Fruit fly (Drosophila melanogaster) whole organism, embryonic: ENCODE data around the gene CheA75a.
A peak's percentile ranks its signal among the peaks of the same experiment; 100 is the strongest.

ENCODE experiments used
- ATbp ChIP-seq: fragments of 200-800 bp; sonication (Bioruptor generic); optimal IDR thresholded peaks from 2 replicates; lab custom pipeline; 2017; ENCODE audit warnings: missing biosample characterization, mild to moderate bottlenecking, missing genetic modification characterization, missing genetic modification reagents
- Ada2b ChIP-seq: fragments of 200-800 bp; sonication (Bioruptor generic); IDR thresholded peaks from 2 replicates; pipeline ENCODE4 v1.3.6; 2022; ENCODE audit warnings: missing biosample characterization, missing genetic modification characterization
- Aef1 ChIP-seq: fragments of 200-800 bp; sonication (Bioruptor generic); IDR thresholded peaks from 3 replicates; pipeline ENCODE4 v1.3.6; 2022; ENCODE audit warnings: missing biosample characterization, missing genetic modification characterization
- Asciz ChIP-seq: fragments of 200-800 bp; sonication (Bioruptor generic); optimal IDR thresholded peaks from 2 replicates; lab custom pipeline; 2017; ENCODE audit warnings: missing biosample characterization, mild to moderate bottlenecking, missing genetic modification characterization, missing genetic modification reagents
- C15 ChIP-seq: fragments of 200-800 bp; sonication (Bioruptor generic); IDR thresholded peaks from 3 replicates; pipeline ENCODE4 v1.3.6; 2022; ENCODE audit warnings: missing biosample characterization, missing genetic modification characterization
- CG10565 ChIP-seq: fragments of 200-800 bp; sonication (Bioruptor generic); optimal IDR thresholded peaks from 3 replicates; lab custom pipeline; 2016; ENCODE audit warnings: missing biosample characterization, mild to moderate bottlenecking, missing genetic modification characterization
- CG10654 ChIP-seq: fragments of 200-800 bp; sonication (Bioruptor generic); optimal IDR thresholded peaks from 2 replicates; lab custom pipeline; 2016; ENCODE audit warnings: missing biosample characterization, missing genetic modification characterization
- CG11247 ChIP-seq: fragments of 200-800 bp; sonication (Bioruptor generic); IDR thresholded peaks from 2 replicates; pipeline ENCODE4 v1.3.6; 2022; ENCODE audit warnings: missing biosample characterization, missing genetic modification characterization
- CG12219 ChIP-seq: fragments of 200-800 bp; sonication (Bioruptor generic); optimal IDR thresholded peaks from 3 replicates; lab custom pipeline; 2018; ENCODE audit warnings: missing biosample characterization, mild to moderate bottlenecking, missing genetic modification characterization
- CG12769 ChIP-seq: fragments of 200-800 bp; sonication (Bioruptor generic); optimal IDR thresholded peaks from 2 replicates; lab custom pipeline; 2019; ENCODE audit warnings: missing biosample characterization, mild to moderate bottlenecking, missing genetic modification characterization, moderate library complexity
- CG15479 ChIP-seq: fragments of 200-800 bp; sonication (Bioruptor generic); optimal IDR thresholded peaks from 3 replicates; lab custom pipeline; 2019; ENCODE audit warnings: missing biosample characterization, mild to moderate bottlenecking, missing genetic modification characterization, moderate library complexity
- CG17361 ChIP-seq: fragments of 200-800 bp; sonication (Bioruptor generic); IDR thresholded peaks from 3 replicates; pipeline ENCODE4 v1.3.6; 2022; ENCODE audit warnings: missing biosample characterization, missing genetic modification characterization
- CG4730 ChIP-seq: fragments of 200-800 bp; sonication (Bioruptor generic); IDR thresholded peaks from 2 replicates; pipeline ENCODE4 v1.3.6; 2022; ENCODE audit warnings: missing biosample characterization, missing genetic modification characterization
- CG8089 ChIP-seq: fragments of 200-800 bp; sonication (Bioruptor generic); optimal IDR thresholded peaks from 3 replicates; lab custom pipeline; 2016; ENCODE audit warnings: missing biosample characterization, missing genetic modification characterization
- CG8359 ChIP-seq: fragments of 200-800 bp; sonication (Bioruptor generic); optimal IDR thresholded peaks from 2 replicates; lab custom pipeline; 2017; ENCODE audit warnings: missing biosample characterization, mild to moderate bottlenecking, missing genetic modification characterization, borderline replicate concordance
- CG8388 ChIP-seq: fragments of 200-800 bp; sonication (Bioruptor generic); optimal IDR thresholded peaks from 2 replicates; lab custom pipeline; 2019; ENCODE audit warnings: missing biosample characterization, mild to moderate bottlenecking, missing genetic modification characterization, moderate library complexity
- CrebB ChIP-seq: fragments of 200-800 bp; sonication (Bioruptor generic); optimal IDR thresholded peaks from 3 replicates; lab custom pipeline; 2018; ENCODE audit warnings: missing biosample characterization, mild to moderate bottlenecking, missing genetic modification characterization
- Deaf1 ChIP-seq: fragments of 200-800 bp; optimal IDR thresholded peaks from 3 replicates; lab custom pipeline; 2019; ENCODE audit warnings: missing biosample characterization, mild to moderate bottlenecking, missing genetic modification characterization, moderate library complexity
- Fer3 ChIP-seq: fragments of 200-800 bp; sonication (Bioruptor generic); optimal IDR thresholded peaks from 2 replicates; lab custom pipeline; 2018; ENCODE audit warnings: missing biosample characterization, mild to moderate bottlenecking, missing genetic modification characterization, moderate library complexity
- Hr78 ChIP-seq, 2 experiments: fragments of 200-800 bp in 1 of 2; fragments of >200 bp in 1 of 2; sonication (Bioruptor generic) in 1 of 2; optimal IDR thresholded peaks; 2 replicates each; lab custom pipeline; 2017 to 2019; ENCODE audit warnings: missing biosample characterization in 2 of 2, missing genetic modification characterization in 2 of 2, mild to moderate bottlenecking in 1 of 2, moderate library complexity in 1 of 2
- Kr ChIP-seq: fragments of 200-800 bp; sonication (Bioruptor generic); optimal IDR thresholded peaks from 2 replicates; lab custom pipeline; 2017; ENCODE audit warnings: missing biosample characterization, mild to moderate bottlenecking, missing genetic modification characterization
- Oli ChIP-seq: fragments of 200-800 bp; sonication (Bioruptor generic); optimal IDR thresholded peaks from 2 replicates; lab custom pipeline; 2018; ENCODE audit warnings: missing biosample characterization, mild to moderate bottlenecking, missing genetic modification characterization, moderate library complexity
- Optix ChIP-seq: fragments of 200-800 bp; sonication (Bioruptor generic); IDR thresholded peaks from 3 replicates; pipeline ENCODE4 v1.3.6; 2022; ENCODE audit warnings: missing biosample characterization, missing genetic modification characterization
- Xrp1 ChIP-seq: fragments of 200-800 bp; sonication (Bioruptor generic); IDR thresholded peaks from 2 replicates; pipeline ENCODE4 v1.3.6; 2022; ENCODE audit warnings: missing biosample characterization, missing genetic modification characterization
- amos ChIP-seq: fragments of 200-800 bp; sonication (Bioruptor generic); IDR thresholded peaks from 2 replicates; pipeline ENCODE4 v1.3.6; 2022; ENCODE audit warnings: missing biosample characterization, missing genetic modification characterization; ENCODE audit not compliant: partially characterized antibody
- ato ChIP-seq: fragments of 200-800 bp; sonication (Bioruptor generic); IDR thresholded peaks from 2 replicates; pipeline ENCODE4 v1.3.6; 2022; ENCODE audit warnings: missing biosample characterization, missing genetic modification characterization; ENCODE audit not compliant: partially characterized antibody
- bigmax ChIP-seq: fragments of 200-800 bp; sonication (Bioruptor generic); optimal IDR thresholded peaks from 2 replicates; lab custom pipeline; 2018; ENCODE audit warnings: missing biosample characterization, mild to moderate bottlenecking, missing genetic modification characterization
- br ChIP-seq: fragments of >200 bp; optimal IDR thresholded peaks from 2 replicates; lab custom pipeline; 2017
- cas ChIP-seq: fragments of 200-800 bp; sonication (Bioruptor generic); IDR thresholded peaks from 2 replicates; pipeline ENCODE4 v1.3.6; 2022; ENCODE audit warnings: missing biosample characterization, missing genetic modification characterization
- chn ChIP-seq: fragments of 200-800 bp; sonication (Bioruptor generic); optimal IDR thresholded peaks from 2 replicates; lab custom pipeline; 2016; ENCODE audit warnings: missing biosample characterization, missing genetic modification characterization
- en ChIP-seq: fragments of 200-800 bp; sonication (Bioruptor generic); optimal IDR thresholded peaks from 2 replicates; lab custom pipeline; 2016; ENCODE audit warnings: missing biosample characterization, missing genetic modification characterization
- fd96Cb ChIP-seq: fragments of 200-800 bp; sonication (Bioruptor generic); optimal IDR thresholded peaks from 2 replicates; lab custom pipeline; 2018; ENCODE audit warnings: missing biosample characterization, mild to moderate bottlenecking, missing genetic modification characterization, moderate library complexity
- hbn ChIP-seq: fragments of 200-800 bp; sonication (Bioruptor generic); IDR thresholded peaks from 2 replicates; pipeline ENCODE4 v1.3.6; 2022; ENCODE audit warnings: missing biosample characterization, missing genetic modification characterization; ENCODE audit not compliant: partially characterized antibody
- hth ChIP-seq: fragments of >200 bp; optimal IDR thresholded peaks from 2 replicates; lab custom pipeline; 2017; ENCODE audit warnings: inconsistent platforms
- lbe ChIP-seq: fragments of 200-800 bp; sonication (Bioruptor generic); optimal IDR thresholded peaks from 2 replicates; lab custom pipeline; 2016; ENCODE audit warnings: missing biosample characterization, mild to moderate bottlenecking, missing genetic modification characterization
- lmd ChIP-seq: fragments of 200-800 bp; sonication (Bioruptor generic); IDR thresholded peaks from 2 replicates; pipeline ENCODE4 v1.3.6; 2022; ENCODE audit warnings: missing biosample characterization, missing genetic modification characterization
- oc ChIP-seq: fragments of 200-800 bp; sonication (Bioruptor generic); optimal IDR thresholded peaks from 2 replicates; lab custom pipeline; 2018; ENCODE audit warnings: missing biosample characterization, mild to moderate bottlenecking, missing genetic modification characterization, moderate library complexity
- odd ChIP-seq: fragments of 200-800 bp; sonication (Bioruptor generic); optimal IDR thresholded peaks from 2 replicates; lab custom pipeline; 2017; ENCODE audit warnings: missing biosample characterization, mild to moderate bottlenecking, missing genetic modification characterization
- otp ChIP-seq: fragments of 200-800 bp; sonication (Bioruptor generic); IDR thresholded peaks from 3 replicates; pipeline ENCODE4, ENCODE4 v1.3.6; 2022; ENCODE audit warnings: missing biosample characterization, missing genetic modification characterization
- pnt ChIP-seq: fragments of 200-800 bp; sonication (Bioruptor generic); optimal IDR thresholded peaks from 3 replicates; lab custom pipeline; 2016; ENCODE audit warnings: missing biosample characterization, missing genetic modification characterization
- repo ChIP-seq: fragments of 200-800 bp; sonication (Bioruptor generic); optimal IDR thresholded peaks from 2 replicates; lab custom pipeline; 2016; ENCODE audit warnings: missing biosample characterization, missing genetic modification characterization
- ro ChIP-seq: fragments of 200-800 bp; sonication (Bioruptor generic); IDR thresholded peaks from 2 replicates; pipeline ENCODE4 v1.3.6; 2022; ENCODE audit warnings: missing biosample characterization, missing genetic modification characterization
- sqz ChIP-seq: fragments of 200-800 bp; sonication (Bioruptor generic); optimal IDR thresholded peaks from 3 replicates; lab custom pipeline; 2018; ENCODE audit warnings: missing biosample characterization, mild to moderate bottlenecking, missing genetic modification characterization
- sug ChIP-seq: fragments of 200-800 bp; optimal IDR thresholded peaks from 2 replicates; lab custom pipeline; 2019; ENCODE audit warnings: missing biosample characterization, mild to moderate bottlenecking, missing genetic modification characterization, moderate library complexity
- twi ChIP-seq: fragments of 200-800 bp; optimal IDR thresholded peaks from 2 replicates; lab custom pipeline; 2019; ENCODE audit warnings: missing biosample characterization, mild to moderate bottlenecking, missing genetic modification characterization, moderate library complexity
- unc-4 ChIP-seq: fragments of 200-800 bp; sonication (Bioruptor generic); IDR thresholded peaks from 2 replicates; pipeline ENCODE4 v1.3.6; 2022; ENCODE audit warnings: missing biosample characterization, missing genetic modification characterization; ENCODE audit not compliant: partially characterized antibody
- usp ChIP-seq: fragments of >200 bp; optimal IDR thresholded peaks from 2 replicates; lab custom pipeline; 2017; ENCODE audit warnings: missing biosample characterization, missing genetic modification characterization
- vfl ChIP-seq: fragments of 200-800 bp; sonication (Bioruptor generic); optimal IDR thresholded peaks from 2 replicates; lab custom pipeline; 2016; ENCODE audit warnings: missing biosample characterization, missing genetic modification characterization
- wor ChIP-seq: fragments of 200-800 bp; sonication (Bioruptor generic); IDR thresholded peaks from 2 replicates; pipeline ENCODE4 v1.3.6; 2022; ENCODE audit warnings: missing biosample characterization, missing genetic modification characterization

The CheA75a gene

DNA sequence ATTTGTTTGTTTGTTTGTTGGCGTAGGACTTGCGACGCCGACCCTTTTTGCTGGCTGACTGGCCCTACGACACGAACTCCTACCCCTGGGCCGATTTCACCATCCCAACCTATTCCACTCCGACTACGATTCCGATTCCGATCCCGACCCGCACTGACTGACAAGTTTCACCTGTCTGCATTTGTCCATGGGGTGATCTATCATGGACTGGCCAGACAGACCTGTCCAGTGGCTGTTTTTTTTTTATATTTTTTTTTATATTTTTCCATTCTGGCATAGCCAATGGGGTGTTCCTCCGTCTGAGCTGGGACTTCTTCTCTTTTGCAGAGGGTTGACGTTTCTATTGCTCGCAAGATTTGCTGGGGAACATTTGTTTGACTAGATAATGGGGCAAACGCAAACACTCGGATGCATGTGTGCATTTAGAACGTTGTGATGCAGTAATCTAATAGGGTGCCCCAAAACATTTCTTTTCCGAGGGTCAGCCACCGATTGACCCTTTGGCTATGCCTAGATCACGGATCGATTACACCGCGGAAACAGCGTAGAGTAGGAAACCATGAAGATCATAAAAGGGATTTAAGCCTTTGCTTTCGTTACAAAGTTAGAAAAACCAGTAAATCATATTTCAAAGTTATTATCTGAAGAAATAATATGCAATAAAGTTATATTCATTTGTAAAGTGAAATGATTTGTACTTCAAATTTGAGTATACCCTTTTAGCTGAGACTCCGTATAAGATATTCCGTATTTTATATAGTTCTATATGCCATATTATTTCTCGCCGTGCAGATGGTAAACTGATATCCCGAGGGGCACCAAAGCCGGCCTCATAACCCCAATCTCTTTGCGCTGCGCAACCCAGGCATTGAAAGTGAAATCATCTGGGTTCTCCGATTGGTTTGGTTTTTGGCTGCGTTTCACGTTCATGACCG is 26.2 kb upstream of the CheA75a start (continued):
- peak; percentile 81 for TF ChIP-seq Xrp1 (GFP tag; lab: Robert Waterston, UW)
- no peak for TF ChIP-seq lbe (GFP tag; lab: Kevin White, UChicago)
- TF ChIP-seq Aef1, result no peak
- peak; percentile 24 for TF ChIP-seq hth (lab: Kevin White, UChicago)
- no peak for TF ChIP-seq ato (GFP tag; lab: Robert Waterston, UW)
- no peak for TF ChIP-seq CG4730 (GFP tag; lab: Robert Waterston, UW)
- TF ChIP-seq CG17361 (GFP tag; lab: Robert Waterston, UW), result peak; percentile 78
- TF ChIP-seq CG10654 (GFP tag; lab: Kevin White, UChicago), result no peak
- peak; percentile 57 for TF ChIP-seq CG8359 (GFP tag; lab: Kevin White, UChicago)
- no peak for TF ChIP-seq usp
- TF ChIP-seq CG11247 (GFP tag; lab: Robert Waterston, UW), result no peak
- no peak for TF ChIP-seq vfl (GFP tag; lab: Kevin White, UChicago)
- peak; percentile 31 for TF ChIP-seq twi (tag; lab: Kevin White, UChicago)
- TF ChIP-seq odd (GFP tag; lab: Kevin White, UChicago), result peak; percentile 7
- TF ChIP-seq CG15479, result no peak
- TF ChIP-seq unc-4 (GFP tag; lab: Robert Waterston, UW), result no peak
- TF ChIP-seq en (GFP tag; lab: Kevin White, UChicago), result no peak
- TF ChIP-seq hbn, result no peak
- TF ChIP-seq otp (GFP tag; lab: Robert Waterston, UW), result no peak; the same call in 2 of the 3 replicates
- no peak for TF ChIP-seq CrebB (tag; lab: Kevin White, UChicago)
- TF ChIP-seq Ada2b (GFP tag; lab: Robert Waterston, UW), result no peak
- TF ChIP-seq wor (GFP tag; lab: Robert Waterston, UW), result no peak
- TF ChIP-seq Asciz (GFP tag; lab: Kevin White, UChicago), result peak; percentile 28
- TF ChIP-seq Deaf1 (tag; lab: Kevin White, UChicago), result no peak
- TF ChIP-seq repo (GFP tag; lab: Kevin White, UChicago), result no peak
- TF ChIP-seq chn (GFP tag; lab: Kevin White, UChicago), result peak; percentile 16
- TF ChIP-seq fd96Cb (tag; lab: Kevin White, UChicago), result peak; percentile 65
- TF ChIP-seq amos, result no peak
- TF ChIP-seq bigmax (GFP tag; lab: Kevin White, UChicago), result no peak
- TF ChIP-seq C15 (GFP tag; lab: Robert Waterston, UW), result no peak
- TF ChIP-seq Oli (tag; lab: Kevin White, UChicago), result peak; percentile 69
- no peak for TF ChIP-seq br (lab: Kevin White, UChicago)
- TF ChIP-seq oc (tag; lab: Kevin White, UChicago), result peak; percentile 79
- no peak for TF ChIP-seq cas (GFP tag; lab: Robert Waterston, UW)
- peak; percentile 78 for TF ChIP-seq CG8388 (GFP tag; lab: Kevin White, UChicago)
- peak; percentile 39; the same call in 1 of the 2 replicates for TF ChIP-seq lmd (GFP tag; lab: Robert Waterston, UW)
- TF ChIP-seq pnt, result no peak
- no peak for TF ChIP-seq Kr (GFP tag; lab: Kevin White, UChicago)
- peak; percentile 11 for TF ChIP-seq CG8089 (GFP tag; lab: Kevin White, UChicago)
- TF ChIP-seq ro (GFP tag; lab: Robert Waterston, UW), result no peak
- TF ChIP-seq Fer3 (tag; lab: Kevin White, UChicago), result no peak
- no peak for TF ChIP-seq CG10565
- TF ChIP-seq ATbp (GFP tag; lab: Kevin White, UChicago), result peak; percentile 44
- peak; percentile 21 for TF ChIP-seq CG12769 (tag; lab: Kevin White, UChicago)
- TF ChIP-seq sug (tag; lab: Kevin White, UChicago), result no peak
- peak; percentile 31 for TF ChIP-seq CG12219 (GFP tag; lab: Kevin White, UChicago)
- TF ChIP-seq Optix (GFP tag; lab: Robert Waterston, UW), result no peak
- TF ChIP-seq Hr78 (GFP tag; optimal IDR thresholded peaks at IDR 0.05; lab: Kevin White, UChicago), result peak in 1 of 2 experiments; percentile 93
- TF ChIP-seq sqz (GFP tag; lab: Kevin White, UChicago), result peak; percentile 13
